Worm (Caenorhabditis elegans) whole organism, mixed stage, embryonic: Measurements from ENCODE around the gene Y46H3C.5.

ENCODE experiments used
- ces-1 ChIP-seq: fragments of 150-350 bp; optimal IDR thresholded peaks from 2 replicates; lab custom pipeline; 2014; ENCODE audit warnings: missing biosample characterization, missing genetic modification reagents, missing genetic modification characterization
- drap-1 ChIP-seq: fragments of 200-800 bp; sonication (Bioruptor generic); optimal IDR thresholded peaks from 3 replicates; lab custom pipeline; 2018; ENCODE audit warnings: mild to moderate bottlenecking, missing genetic modification characterization, missing compliant biosample characterization
- elt-3 ChIP-seq: fragments of 150-350 bp; optimal IDR thresholded peaks from 2 replicates; lab custom pipeline; 2014; ENCODE audit warnings: missing biosample characterization, missing genetic modification characterization
- nhr-76 ChIP-seq: sonication (generic microtip); optimal IDR thresholded peaks from 2 replicates; lab custom pipeline; 2017; ENCODE audit warnings: missing biosample characterization, missing genetic modification characterization
- tbx-8 ChIP-seq: fragments of 200-800 bp; sonication (Bioruptor generic); optimal IDR thresholded peaks from 2 replicates; lab custom pipeline; 2018; ENCODE audit warnings: mild to moderate bottlenecking, missing genetic modification characterization, moderate library complexity, missing compliant biosample characterization
- unc-39 ChIP-seq: fragments of 150-350 bp; optimal IDR thresholded peaks from 2 replicates; lab custom pipeline; 2014; ENCODE audit warnings: missing biosample characterization, missing genetic modification characterization
- unc-62 ChIP-seq: fragments of 150-350 bp; optimal IDR thresholded peaks from 2 replicates; lab custom pipeline; 2014; ENCODE audit warnings: missing biosample characterization, missing genetic modification reagents, missing genetic modification characterization

DNA sequence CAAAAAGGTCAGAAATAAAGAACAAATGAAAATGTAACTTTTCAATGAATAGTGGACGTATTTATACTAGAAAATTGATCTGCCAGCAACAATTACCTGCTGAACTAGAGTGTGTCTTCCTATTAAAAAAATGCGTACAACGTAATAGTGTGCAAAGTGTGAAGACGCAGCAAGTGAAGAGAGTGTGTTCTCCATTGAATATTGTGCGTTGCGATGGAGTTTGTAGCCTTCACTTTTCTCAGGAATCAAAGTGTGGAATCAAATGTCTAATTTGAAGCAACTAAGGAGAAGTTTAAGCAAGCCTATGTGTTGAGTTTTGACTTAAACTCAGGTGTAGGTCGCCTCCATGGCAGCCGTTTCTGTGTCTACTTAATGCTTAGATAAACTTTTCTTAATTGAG lies 39.6 kb upstream of the Y46H3C.5 start, which contains the start of gene gst-21:
- TF ChIP-seq tbx-8 (no peak), nhr-76 (tag; lab: Kevin White, UChicago) (no peak), unc-39 (tag; lab: Kevin White, UChicago) (no peak), elt-3 (tag; lab: Kevin White, UChicago) (no peak), unc-62 (GFP tag; lab: Kevin White, UChicago) (no peak), drap-1 (GFP tag; lab: Kevin White, UChicago) (no peak), ces-1 (GFP tag; lab: Kevin White, UChicago) (no peak)
